Fruit fly (Drosophila melanogaster) whole organism, embryonic: ENCODE measurements around the gene BNIP3.

Experiments used
- Antp ChIP-seq: fragments of 200-800 bp; sonication (Bioruptor generic); optimal IDR thresholded peaks from 3 replicates; lab custom pipeline; 2016; ENCODE audit warnings: missing biosample characterization, missing genetic modification characterization
- CG10431 ChIP-seq: fragments of 200-800 bp; sonication (Bioruptor generic); optimal IDR thresholded peaks from 3 replicates; lab custom pipeline; 2018; ENCODE audit warnings: missing biosample characterization, mild to moderate bottlenecking, missing genetic modification characterization
- CG15601 ChIP-seq: fragments of 200-800 bp; sonication (Bioruptor generic); optimal IDR thresholded peaks from 3 replicates; lab custom pipeline; 2019; ENCODE audit warnings: missing biosample characterization, mild to moderate bottlenecking, missing genetic modification characterization, moderate library complexity
- CG16813 ChIP-seq: fragments of 200-800 bp; sonication (Bioruptor generic); IDR thresholded peaks from 3 replicates; pipeline ENCODE4 v1.3.6; 2022; ENCODE audit warnings: missing biosample characterization, missing genetic modification characterization; ENCODE audit not compliant: partially characterized antibody
- E2f1 ChIP-seq: fragments of 200-800 bp; sonication (Bioruptor generic); IDR thresholded peaks from 2 replicates; pipeline ENCODE4 v1.3.6; 2022; ENCODE audit warnings: missing biosample characterization, missing genetic modification characterization
- Oli ChIP-seq: fragments of 200-800 bp; sonication (Bioruptor generic); optimal IDR thresholded peaks from 2 replicates; lab custom pipeline; 2018; ENCODE audit warnings: missing biosample characterization, mild to moderate bottlenecking, missing genetic modification characterization, moderate library complexity
- Sin3A ChIP-seq: fragments of >200 bp; optimal IDR thresholded peaks from 2 replicates; lab custom pipeline; 2018
- tx ChIP-seq: fragments of 200-800 bp; sonication (Bioruptor generic); optimal IDR thresholded peaks from 2 replicates; lab custom pipeline; 2016; ENCODE audit warnings: missing biosample characterization, missing genetic modification characterization
- vnd ChIP-seq: fragments of 200-800 bp; sonication (Bioruptor generic); IDR thresholded peaks from 3 replicates; pipeline ENCODE4 v1.3.6; 2022; ENCODE audit warnings: missing biosample characterization, missing genetic modification characterization; ENCODE audit not compliant: partially characterized antibody

DNA sequence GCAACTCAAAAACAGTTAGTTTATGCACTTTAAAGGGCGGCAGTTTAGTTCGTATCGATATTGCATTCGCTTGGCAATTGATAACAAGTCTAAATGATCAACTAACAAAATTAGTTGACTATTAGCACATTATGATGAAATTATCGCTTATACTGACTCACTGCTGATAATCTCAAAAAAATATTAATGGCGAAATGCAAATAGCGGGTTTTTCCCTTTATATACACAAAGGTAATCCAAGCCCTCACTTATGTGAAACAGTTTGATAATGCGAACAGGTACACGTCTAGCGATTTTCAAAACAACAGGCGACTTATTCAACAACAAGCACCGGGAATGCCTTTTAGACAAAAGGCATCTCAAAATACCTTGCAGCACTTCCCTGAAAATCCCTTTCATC is 5.1 kb downstream of the BNIP3 start:
- TF ChIP-seq CG16813 (GFP tag; lab: Robert Waterston, UW) = no peak
- no peak for TF ChIP-seq Antp (GFP tag; lab: Kevin White, UChicago)
- TF ChIP-seq CG15601 (tag; lab: Kevin White, UChicago) = no peak
- no peak for TF ChIP-seq tx (GFP tag; lab: Kevin White, UChicago)
- TF ChIP-seq Sin3A = no peak
- TF ChIP-seq Oli (tag; lab: Kevin White, UChicago) = no peak
- TF ChIP-seq CG10431 (GFP tag; lab: Kevin White, UChicago) = no peak
- TF ChIP-seq E2f1 (GFP tag; lab: Robert Waterston, UW) = no peak
- no peak for TF ChIP-seq vnd (GFP tag; lab: Robert Waterston, UW)
